Worm (Caenorhabditis elegans): Measurements from ENCODE around the gene flp-23.

- no peak for TF ChIP-seq elt-2 (tag; optimal IDR thresholded peaks at IDR 0.05)
- TF ChIP-seq pax-1 (tag; optimal IDR thresholded peaks at IDR 0.05), result no peak
- no peak for TF ChIP-seq pha-4 (tag; optimal IDR thresholded peaks at IDR 0.05)
- TF ChIP-seq tbx-2 (tag; optimal IDR thresholded peaks at IDR 0.05), result no peak
- TF ChIP-seq dve-1 (tag; optimal IDR thresholded peaks at IDR 0.05), result no peak
- TF ChIP-seq ama-1 (optimal IDR thresholded peaks at IDR 0.05), result no peak
- no peak for TF ChIP-seq hlh-6 (tag; optimal IDR thresholded peaks at IDR 0.05)
- no peak for TF ChIP-seq rnt-1 (tag; optimal IDR thresholded peaks at IDR 0.05)
- no peak for TF ChIP-seq K09A11.1 (tag; optimal IDR thresholded peaks at IDR 0.05; ENCODE audit: insufficient read depth)
Observed at ce11 chrIII:8628405-8628982, 22.1 kb upstream of the flp-23 start, which contains the start of the genes polk-1 and gpr-1.

All from whole organism, late embryonic.